Fruit fly (Drosophila melanogaster): ENCODE results near the gene thoc6.
A peak's percentile ranks its signal among the peaks of the same experiment; 100 is the strongest.

The thoc6 gene

dm6 chr3L:12163693-12164092 is 29.8 kb downstream of the thoc6 start, which contains the start of gene CG9760 (continued):
- TF ChIP-seq CG16779 (tag; optimal IDR thresholded peaks at IDR 0.05) = no peak
- no peak for TF ChIP-seq cyc (GFP tag; optimal IDR thresholded peaks at IDR 0.05)
- no peak for TF ChIP-seq CG4318 (GFP tag; optimal IDR thresholded peaks at IDR 0.05)
- TF ChIP-seq Hr4 (GFP tag; optimal IDR thresholded peaks at IDR 0.05) = no peak
- TF ChIP-seq CG10669 (GFP tag; optimal IDR thresholded peaks at IDR 0.05) = no peak
- no peak for TF ChIP-seq Ets96B (tag; optimal IDR thresholded peaks at IDR 0.05)
- no peak for TF ChIP-seq Hr39 (GFP tag; optimal IDR thresholded peaks at IDR 0.05)
- no peak for TF ChIP-seq spab (GFP tag; optimal IDR thresholded peaks at IDR 0.05)
- no peak for TF ChIP-seq CG6792 (GFP tag; optimal IDR thresholded peaks at IDR 0.05)
- TF ChIP-seq CG6808 (GFP tag; optimal IDR thresholded peaks at IDR 0.05) = no peak
- TF ChIP-seq Sox15 (GFP tag; optimal IDR thresholded peaks at IDR 0.05) = no peak
- TF ChIP-seq Gug (GFP tag; IDR thresholded peaks at IDR 0.05) = no peak
- no peak for TF ChIP-seq acj6 (GFP tag; optimal IDR thresholded peaks at IDR 0.05)
- TF ChIP-seq CG31627 (GFP tag; optimal IDR thresholded peaks at IDR 0.05) = no peak
- no peak for TF ChIP-seq achi (GFP tag; optimal IDR thresholded peaks at IDR 0.05)
- TF ChIP-seq OdsH (GFP tag; optimal IDR thresholded peaks at IDR 0.05) = peak; percentile 7
- TF ChIP-seq Lpt (GFP tag; optimal IDR thresholded peaks at IDR 0.05) = no peak
- TF ChIP-seq Hr38 (GFP tag; optimal IDR thresholded peaks at IDR 0.05) = no peak
- TF ChIP-seq dac (GFP tag; optimal IDR thresholded peaks at IDR 0.05) = no peak
- TF ChIP-seq CG11294 (GFP tag; IDR thresholded peaks at IDR 0.05) = 0 out of 2 replicates have a peak, but pooled peaks have one; percentile 13
- TF ChIP-seq CG6163 (GFP tag; IDR thresholded peaks at IDR 0.05) = peak; percentile 49; the same call in 1 of the 3 replicates
- no peak for TF ChIP-seq Eip93F (GFP tag; optimal IDR thresholded peaks at IDR 0.05)
- no peak for TF ChIP-seq CG8319 (GFP tag; optimal IDR thresholded peaks at IDR 0.05)
- TF ChIP-seq net (GFP tag; optimal IDR thresholded peaks at IDR 0.05) = peak; percentile 28
- TF ChIP-seq CG34406 (GFP tag; optimal IDR thresholded peaks at IDR 0.05) = no peak
- TF ChIP-seq pdm3 (GFP tag; optimal IDR thresholded peaks at IDR 0.05) = no peak
- no peak for TF ChIP-seq fd59A (GFP tag; optimal IDR thresholded peaks at IDR 0.05)
- no peak for TF ChIP-seq Eip75B (GFP tag; optimal IDR thresholded peaks at IDR 0.05)
- TF ChIP-seq CG11762 (GFP tag; optimal IDR thresholded peaks at IDR 0.05; ENCODE audit: insufficient read depth) = no peak
- no peak for TF ChIP-seq CG3032 (tag; optimal IDR thresholded peaks at IDR 0.05)
- TF ChIP-seq vri (GFP tag; optimal IDR thresholded peaks at IDR 0.05) = no peak

- TF ChIP-seq ss (GFP tag; optimal IDR thresholded peaks at IDR 0.05) (no peak), eg (GFP tag; IDR thresholded peaks at IDR 0.05) (no peak), Gug (GFP tag; IDR thresholded peaks at IDR 0.05) (no peak), CG11294 (GFP tag; IDR thresholded peaks at IDR 0.05) (no peak), CG6808 (GFP tag; optimal IDR thresholded peaks at IDR 0.05) (no peak), Sox15 (GFP tag; optimal IDR thresholded peaks at IDR 0.05) (no peak), CG6276 (GFP tag; optimal IDR thresholded peaks at IDR 0.05) (no peak), pdm3 (GFP tag; optimal IDR thresholded peaks at IDR 0.05) (no peak), CG15336 (GFP tag; IDR thresholded peaks at IDR 0.05) (no peak), Hr39 (GFP tag; optimal IDR thresholded peaks at IDR 0.05) (no peak), CG8319 (GFP tag; optimal IDR thresholded peaks at IDR 0.05) (no peak), net (GFP tag; optimal IDR thresholded peaks at IDR 0.05) (no peak), CG11902 (GFP tag; optimal IDR thresholded peaks at IDR 0.05) (no peak), dac (GFP tag; optimal IDR thresholded peaks at IDR 0.05) (no peak), Sox102F (GFP tag; optimal IDR thresholded peaks at IDR 0.05) (no peak), CG8632 (GFP tag; optimal IDR thresholded peaks at IDR 0.05) (no peak), CG9139 (GFP tag; optimal IDR thresholded peaks at IDR 0.05) (no peak), Ets21C (GFP tag; optimal IDR thresholded peaks at IDR 0.05) (no peak)
Observed at dm6 chr3L:12163082-12163481, 30.4 kb downstream of the thoc6 start.

Data from whole organism, prepupa.